Fruit fly (Drosophila melanogaster): ENCODE measurements around the gene EloA.
A peak's percentile ranks its signal among the peaks of the same experiment; 100 is the strongest.

The EloA gene

dm6 chr3R:23300091-23300918, 48.9 kb downstream of the EloA start (continued):
- TF ChIP-seq CG2712 (tag; optimal IDR thresholded peaks at IDR 0.05) (peak; percentile 63), CG4424 (GFP tag; optimal IDR thresholded peaks at IDR 0.05) (peak; percentile 48), Mad (GFP tag; optimal IDR thresholded peaks at IDR 0.05) (no peak), Blimp-1 (GFP tag; optimal IDR thresholded peaks at IDR 0.05) (no peak), hth (optimal IDR thresholded peaks at IDR 0.05) (no peak), CG17186 (GFP tag; optimal IDR thresholded peaks at IDR 0.05) (no peak), CG13296 (GFP tag; optimal IDR thresholded peaks at IDR 0.05) (no peak), sr (GFP tag; IDR thresholded peaks at IDR 0.05) (no peak), dmrt11E (tag; optimal IDR thresholded peaks at IDR 0.05) (peak; percentile 91), MTF-1 (GFP tag; optimal IDR thresholded peaks at IDR 0.05; ENCODE audit: borderline replicate concordance) (no peak), CG12236 (GFP tag; optimal IDR thresholded peaks at IDR 0.05) (peak; percentile 22), CG16863 (GFP tag; optimal IDR thresholded peaks at IDR 0.05) (peak; percentile 52), CG7928 (GFP tag; optimal IDR thresholded peaks at IDR 0.05) (no peak), unpg (GFP tag; optimal IDR thresholded peaks at IDR 0.05) (peak; percentile 52), bsh (GFP tag; optimal IDR thresholded peaks at IDR 0.05) (peak in 1 of 2 experiments; percentile 71), CG30403 (GFP tag; optimal IDR thresholded peaks at IDR 0.05) (peak; percentile 48), onecut (GFP tag; IDR thresholded peaks at IDR 0.05) (no peak), tap (tag; optimal IDR thresholded peaks at IDR 0.05) (no peak), CG2202 (tag; optimal IDR thresholded peaks at IDR 0.05) (peak; percentile 63), rib (GFP tag; IDR thresholded peaks at IDR 0.05) (no peak), pan (optimal IDR thresholded peaks at IDR 0.05) (no peak), pan (GFP tag; optimal IDR thresholded peaks at IDR 0.05 in 1 of 2, IDR thresholded peaks at IDR 0.05 in 1 of 2) (no peak), CG2129 (GFP tag; IDR thresholded peaks at IDR 0.05; ENCODE audit: partially characterized antibody) (no peak), Meics (GFP tag; optimal IDR thresholded peaks at IDR 0.05) (no peak), Usf (GFP tag; optimal IDR thresholded peaks at IDR 0.05) (peak; percentile 48), usp (GFP tag; optimal IDR thresholded peaks at IDR 0.05) (no peak)

dm6 chr3R:23301270-23301669, 49.9 kb downstream of the EloA start:
- TF ChIP-seq hkb (optimal IDR thresholded peaks at IDR 0.05) (no peak), hkb (GFP tag; IDR thresholded peaks at IDR 0.05) (no peak), Hr78 (GFP tag; optimal IDR thresholded peaks at IDR 0.05) (no peak), CG15011 (GFP tag; optimal IDR thresholded peaks at IDR 0.05) (no peak), onecut (GFP tag; IDR thresholded peaks at IDR 0.05) (no peak), CG12155 (GFP tag; optimal IDR thresholded peaks at IDR 0.05) (no peak), CG8924 (tag; optimal IDR thresholded peaks at IDR 0.05) (no peak), CG4282 (GFP tag; optimal IDR thresholded peaks at IDR 0.05) (no peak), CG9797 (GFP tag; optimal IDR thresholded peaks at IDR 0.05) (no peak), D (optimal IDR thresholded peaks at IDR 0.05) (peak; percentile 83), D (GFP tag; optimal IDR thresholded peaks at IDR 0.05) (no peak), slp2 (GFP tag; optimal IDR thresholded peaks at IDR 0.05) (no peak), CTCF (GFP tag; optimal IDR thresholded peaks at IDR 0.05) (no peak), tgo (GFP tag; IDR thresholded peaks at IDR 0.05) (no peak), NC2α (GFP tag; optimal IDR thresholded peaks at IDR 0.05) (no peak), CG18619 (GFP tag; optimal IDR thresholded peaks at IDR 0.05) (no peak), cad (GFP tag; optimal IDR thresholded peaks at IDR 0.05) (peak; percentile 32), ro (GFP tag; IDR thresholded peaks at IDR 0.05) (no peak), CG4360 (GFP tag; IDR thresholded peaks at IDR 0.05) (0 out of 2 replicates have a peak, but pooled peaks have one; percentile 8), stwl (tag; optimal IDR thresholded peaks at IDR 0.05) (no peak), pros (GFP tag; optimal IDR thresholded peaks at IDR 0.05) (peak; percentile 29), sens (GFP tag) (peak; percentile 61), CG2129 (GFP tag; IDR thresholded peaks at IDR 0.05; ENCODE audit: partially characterized antibody) (no peak), CG11723 (GFP tag; optimal IDR thresholded peaks at IDR 0.05) (no peak), CG34376 (GFP tag; optimal IDR thresholded peaks at IDR 0.05) (no peak)
